Fruit fly (Drosophila melanogaster) whole organism, wandering third instar larva: Measurements from ENCODE around the gene Nct.
A peak's percentile ranks its signal among the peaks of the same experiment; 100 is the strongest.

ENCODE experiments used
- CG32264 ChIP-seq: fragments of 200-800 bp; sonication (Bioruptor generic); optimal IDR thresholded peaks from 2 replicates; lab custom pipeline; 2016; ENCODE audit warnings: missing biosample characterization, missing genetic modification characterization
- CG9705 ChIP-seq: fragments of 200-800 bp; sonication (Bioruptor generic); optimal IDR thresholded peaks from 2 replicates; lab custom pipeline; 2018; ENCODE audit warnings: missing biosample characterization, mild to moderate bottlenecking, missing genetic modification characterization
- CrebA ChIP-seq: fragments of 200-800 bp; sonication (Bioruptor generic); optimal IDR thresholded peaks from 2 replicates; lab custom pipeline; 2016; ENCODE audit warnings: missing biosample characterization, mild to moderate bottlenecking, missing genetic modification characterization, borderline replicate concordance
- Dfd ChIP-seq: fragments of >200 bp; optimal IDR thresholded peaks from 2 replicates; lab custom pipeline; 2017; ENCODE audit warnings: missing biosample characterization, missing genetic modification characterization
- GATAd ChIP-seq: sonication (Bioruptor generic); optimal IDR thresholded peaks from 2 replicates; lab custom pipeline; 2016; ENCODE audit warnings: missing biosample characterization, missing genetic modification characterization
- HLH106 ChIP-seq: fragments of 200-800 bp; optimal IDR thresholded peaks from 3 replicates; lab custom pipeline; 2019; ENCODE audit warnings: missing biosample characterization, mild to moderate bottlenecking, missing genetic modification characterization, moderate library complexity
- Hnf4 ChIP-seq: fragments of 200-800 bp; sonication (Bioruptor generic); optimal IDR thresholded peaks from 2 replicates; lab custom pipeline; 2016; ENCODE audit warnings: missing biosample characterization, mild to moderate bottlenecking, missing genetic modification characterization
- Hr78 ChIP-seq: fragments of >200 bp; optimal IDR thresholded peaks from 2 replicates; lab custom pipeline; 2017; ENCODE audit warnings: missing biosample characterization, missing genetic modification characterization
- Hr83 ChIP-seq: fragments of 200-300 bp; sonication (Bioruptor generic); optimal IDR thresholded peaks from 2 replicates; lab custom pipeline; 2016; ENCODE audit warnings: missing biosample characterization, mild to moderate bottlenecking, missing genetic modification characterization, moderate library complexity; ENCODE audit not compliant: poor library complexity, severe bottlenecking
- Jra ChIP-seq: sonication (Bioruptor generic); optimal IDR thresholded peaks from 2 replicates; lab custom pipeline; 2016; ENCODE audit warnings: missing biosample characterization, missing genetic modification characterization
- Mio ChIP-seq: sonication (Bioruptor generic); optimal IDR thresholded peaks from 2 replicates; lab custom pipeline; 2016; ENCODE audit warnings: missing biosample characterization, missing genetic modification characterization
- Myc ChIP-seq: fragments of >200 bp; optimal IDR thresholded peaks from 2 replicates; lab custom pipeline; 2017
- N ChIP-seq: fragments of >200 bp; optimal IDR thresholded peaks from 2 replicates; lab custom pipeline; 2018; ENCODE audit warnings: missing biosample characterization, missing external identifiers, missing genetic modification characterization
- OdsH ChIP-seq: fragments of 200-800 bp; sonication (Bioruptor generic); optimal IDR thresholded peaks from 2 replicates; lab custom pipeline; 2016; ENCODE audit warnings: missing biosample characterization, mild to moderate bottlenecking, missing genetic modification characterization
- Rel ChIP-seq, 2 experiments: fragments of 200-800 bp; sonication (Bioruptor generic) in 1 of 2; optimal IDR thresholded peaks; 2 replicates in 1 of 2; 3 replicates in 1 of 2; lab custom pipeline; 2016 to 2019; ENCODE audit warnings: mild to moderate bottlenecking in 2 of 2, missing biosample characterization in 2 of 2, missing genetic modification characterization in 2 of 2, moderate library complexity in 1 of 2
- Sp1 ChIP-seq: fragments of 200-800 bp; sonication (Bioruptor generic); optimal IDR thresholded peaks from 3 replicates; lab custom pipeline; 2019; ENCODE audit warnings: missing biosample characterization, mild to moderate bottlenecking, missing genetic modification characterization, moderate library complexity
- Vsx2 ChIP-seq: fragments of 200-300, 225-300 bp; sonication (Bioruptor generic); optimal IDR thresholded peaks from 2 replicates; lab custom pipeline; 2018; ENCODE audit warnings: missing biosample characterization, missing genetic modification characterization; ENCODE audit not compliant: partially characterized antibody
- br ChIP-seq: fragments of 200-800 bp; sonication (Bioruptor generic); optimal IDR thresholded peaks from 2 replicates; lab custom pipeline; 2016; ENCODE audit warnings: missing biosample characterization, missing genetic modification characterization
- brk ChIP-seq: fragments of 200-800 bp; sonication (Bioruptor generic); optimal IDR thresholded peaks from 2 replicates; lab custom pipeline; 2016; ENCODE audit warnings: missing biosample characterization, mild to moderate bottlenecking, missing genetic modification characterization
- dl ChIP-seq, 2 experiments: fragments of 175-275, 200-275 bp in 1 of 2; fragments of 200-275 bp in 1 of 2; sonication (Bioruptor generic); optimal IDR thresholded peaks; lab custom pipeline; 2018; ENCODE audit warnings: mild to moderate bottlenecking in 2 of 2, missing biosample characterization in 2 of 2, missing genetic modification characterization in 2 of 2, moderate library complexity in 2 of 2; ENCODE audit not compliant: partially characterized antibody in 2 of 2, insufficient read depth in 1 of 2
- dmrt93B ChIP-seq: fragments of 200-800 bp; sonication (Bioruptor generic); optimal IDR thresholded peaks from 2 replicates; lab custom pipeline; 2018; ENCODE audit warnings: missing biosample characterization, mild to moderate bottlenecking, missing genetic modification characterization
- dsf ChIP-seq: sonication (Bioruptor generic); optimal IDR thresholded peaks from 2 replicates; lab custom pipeline; 2016; ENCODE audit warnings: missing biosample characterization, missing genetic modification characterization, borderline replicate concordance
- ey ChIP-seq: fragments of 200-800 bp; sonication (Bioruptor generic); optimal IDR thresholded peaks from 2 replicates; lab custom pipeline; 2016; ENCODE audit warnings: missing biosample characterization, missing genetic modification characterization
- foxo ChIP-seq, 2 experiments: fragments of 200-800 bp; sonication (Bioruptor generic); optimal IDR thresholded peaks; 2 replicates in 1 of 2; 3 replicates in 1 of 2; lab custom pipeline; 2016 to 2017; ENCODE audit warnings: missing biosample characterization in 2 of 2, missing genetic modification characterization in 2 of 2
- fru ChIP-seq: fragments of 200-800 bp; sonication (Bioruptor generic); optimal IDR thresholded peaks from 3 replicates; lab custom pipeline; 2016; ENCODE audit warnings: missing biosample characterization, mild to moderate bottlenecking, missing genetic modification characterization
- h ChIP-seq: fragments of 200-800 bp; sonication (Bioruptor generic); optimal IDR thresholded peaks from 3 replicates; lab custom pipeline; 2016; ENCODE audit warnings: missing biosample characterization, mild to moderate bottlenecking, missing genetic modification characterization
- jim ChIP-seq: fragments of 175-275, 200-325 bp; sonication (Bioruptor generic); optimal IDR thresholded peaks from 2 replicates; lab custom pipeline; 2016; ENCODE audit warnings: missing biosample characterization, mild to moderate bottlenecking, missing genetic modification characterization
- lola ChIP-seq: fragments of >200 bp; optimal IDR thresholded peaks from 2 replicates; lab custom pipeline; 2017; ENCODE audit warnings: missing biosample characterization, missing genetic modification characterization
- pan ChIP-seq: fragments of >200 bp; optimal IDR thresholded peaks from 2 replicates; lab custom pipeline; 2017
- psq ChIP-seq: fragments of 200-800 bp; sonication (Bioruptor generic); optimal IDR thresholded peaks from 3 replicates; lab custom pipeline; 2017; ENCODE audit warnings: missing biosample characterization, mild to moderate bottlenecking, missing genetic modification characterization, moderate library complexity
- rgr ChIP-seq: fragments of 200-800 bp; sonication (Bioruptor generic); optimal IDR thresholded peaks from 3 replicates; lab custom pipeline; 2016; ENCODE audit warnings: missing biosample characterization, mild to moderate bottlenecking, missing genetic modification characterization
- sage ChIP-seq: fragments of 200-800 bp; sonication (Bioruptor generic); optimal IDR thresholded peaks from 2 replicates; lab custom pipeline; 2016; ENCODE audit warnings: missing biosample characterization, mild to moderate bottlenecking, missing genetic modification characterization
- sv ChIP-seq: fragments of 200-800 bp; sonication (Bioruptor generic); optimal IDR thresholded peaks from 3 replicates; lab custom pipeline; 2016; ENCODE audit warnings: missing biosample characterization, missing genetic modification characterization
- tai ChIP-seq: sonication (Bioruptor generic); optimal IDR thresholded peaks from 2 replicates; lab custom pipeline; 2016; ENCODE audit warnings: missing biosample characterization, missing genetic modification characterization
- usp ChIP-seq: fragments of >200 bp; optimal IDR thresholded peaks from 2 replicates; lab custom pipeline; 2017; ENCODE audit warnings: missing biosample characterization, missing genetic modification characterization
- woc ChIP-seq: sonication (Bioruptor generic); optimal IDR thresholded peaks from 2 replicates; lab custom pipeline; 2016; ENCODE audit warnings: missing biosample characterization, mild to moderate bottlenecking, missing genetic modification characterization

Gene Nct

DNA sequence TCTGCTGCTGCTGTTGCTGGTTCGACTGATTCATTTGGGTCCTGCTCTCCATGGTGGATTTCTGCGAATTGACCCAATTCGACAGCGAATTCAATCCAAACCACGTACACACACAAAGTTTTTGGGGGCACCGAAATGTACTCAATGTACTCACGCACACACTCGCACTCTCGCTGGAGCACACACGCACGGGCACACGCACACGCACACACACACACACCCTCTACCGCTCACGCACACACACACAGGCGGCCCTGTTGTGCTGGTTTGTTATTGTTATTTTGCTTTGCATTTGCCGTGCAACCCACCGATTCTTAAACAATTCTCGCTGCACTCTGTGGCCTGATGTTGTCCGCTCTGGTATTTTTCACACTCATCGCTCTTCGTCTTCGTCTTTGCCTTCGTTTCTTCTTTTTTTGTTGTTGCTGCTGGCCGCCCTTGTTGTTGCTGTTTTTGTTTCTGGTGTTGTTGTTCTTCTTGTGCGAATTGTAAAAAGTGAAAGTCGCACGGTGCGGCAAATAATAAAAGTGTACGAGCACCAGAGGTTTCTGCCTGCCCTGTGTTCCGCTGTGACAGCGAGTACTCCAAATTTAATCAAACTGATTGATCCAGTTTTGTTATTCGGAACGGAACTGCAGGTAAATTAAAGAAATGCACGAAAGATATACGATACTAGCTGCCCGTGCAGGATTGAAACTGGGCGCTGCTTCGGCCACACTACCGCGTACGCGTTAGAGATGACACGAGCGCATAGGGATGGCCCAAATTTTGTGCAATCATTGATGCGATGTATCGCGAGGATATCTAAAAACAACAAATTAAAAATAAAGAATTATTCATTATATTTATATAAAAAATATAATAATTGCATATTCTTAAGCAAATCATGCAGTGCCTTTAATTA, 24.8 kb downstream of the Nct start, which contains the start of gene CG3744:
CG3744 (minus strand) TSS at position 716 of the 904 bp plus-strand sequence.
- TF ChIP-seq Hr83 (GFP tag; lab: Kevin White, UChicago), result peak; percentile 96
- peak; percentile 68 for TF ChIP-seq ey (GFP tag; lab: Kevin White, UChicago)
- peak; percentile 70 for TF ChIP-seq N (GFP tag; lab: Kevin White, UChicago)
- peak; percentile 81 for TF ChIP-seq rgr
- TF ChIP-seq OdsH, result peak; percentile 61
- no peak for TF ChIP-seq Hr78 (GFP tag; lab: Kevin White, UChicago)
- no peak for TF ChIP-seq brk
- no peak for TF ChIP-seq tai (GFP tag; lab: Kevin White, UChicago)
- TF ChIP-seq CrebA (GFP tag; lab: Kevin White, UChicago), result no peak
- peak; percentile 90 for TF ChIP-seq HLH106 (tag; lab: Kevin White, UChicago)
- TF ChIP-seq woc, result peak; percentile 88
- no peak for TF ChIP-seq lola
- TF ChIP-seq GATAd (GFP tag; lab: Kevin White, UChicago), result peak; percentile 53
- no peak for TF ChIP-seq usp (GFP tag; lab: Kevin White, UChicago)
- TF ChIP-seq foxo (GFP tag; optimal IDR thresholded peaks at IDR 0.05; lab: Kevin White, UChicago), result peak in 1 of 2 experiments; percentile 87
- TF ChIP-seq Sp1 (GFP tag; lab: Kevin White, UChicago), result peak; percentile 81
- no peak for TF ChIP-seq Vsx2 (GFP tag; lab: Kevin White, UChicago)
- TF ChIP-seq jim (GFP tag; lab: Kevin White, UChicago), result peak; percentile 54
- peak; percentile 72 for TF ChIP-seq psq (GFP tag; lab: Kevin White, UChicago)
- TF ChIP-seq Hnf4 (GFP tag; lab: Kevin White, UChicago), result no peak
- no peak for TF ChIP-seq Dfd
- peak; percentile 59 for TF ChIP-seq fru (GFP tag; lab: Kevin White, UChicago)
- no peak for TF ChIP-seq Mio (GFP tag; lab: Kevin White, UChicago)
- peak; percentile 84 for TF ChIP-seq CG9705 (GFP tag; lab: Kevin White, UChicago)
- TF ChIP-seq sage, result no peak
- peak; percentile 78 for TF ChIP-seq h
- TF ChIP-seq Myc, result no peak
- TF ChIP-seq sv (GFP tag; lab: Kevin White, UChicago), result peak; percentile 86
- peak; percentile 78 for TF ChIP-seq dmrt93B
- TF ChIP-seq Jra (GFP tag; lab: Kevin White, UChicago), result no peak
- no peak for TF ChIP-seq CG32264
- peak; percentile 57 for TF ChIP-seq br (GFP tag; lab: Kevin White, UChicago)

DNA sequence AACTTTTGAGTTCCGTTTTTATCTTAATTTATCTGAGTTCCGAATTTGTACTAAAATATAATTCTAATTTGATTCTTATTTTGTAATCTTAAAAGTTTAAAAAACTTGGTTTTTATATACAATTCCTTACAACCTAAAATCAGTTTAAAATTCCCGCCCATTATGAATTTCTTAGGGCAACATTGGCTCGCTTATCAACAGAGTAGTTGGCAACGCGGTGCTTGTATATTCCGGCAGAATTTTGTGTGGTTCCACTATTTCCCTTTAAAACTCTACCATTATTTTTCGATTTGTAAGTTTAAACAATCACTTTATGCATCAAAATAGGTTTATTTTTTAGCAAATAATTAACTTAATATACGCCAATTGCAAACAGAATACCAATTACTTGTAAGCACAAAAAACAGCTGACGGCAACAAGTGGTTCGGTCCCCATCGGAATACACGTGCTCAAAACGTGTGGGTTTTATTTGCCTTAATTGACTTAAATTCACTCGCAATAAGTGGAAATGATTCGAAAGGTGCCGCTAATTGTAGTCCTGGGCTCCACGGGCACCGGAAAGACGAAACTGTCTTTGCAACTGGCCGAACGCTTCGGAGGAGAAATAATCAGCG, 25.5 kb downstream of the Nct start, which contains the start of the genes CG11089 and CG31381:
CG11089 (plus strand) TSS at position 203 of the 615 bp plus-strand sequence.
CG31381 (plus strand) TSS at position 203 of the 615 bp plus-strand sequence.
- TF ChIP-seq CG9705 (GFP tag; lab: Kevin White, UChicago), result no peak
- TF ChIP-seq OdsH, result no peak
- TF ChIP-seq pan (lab: Kevin White, UChicago), result no peak
- no peak for TF ChIP-seq Rel (GFP tag; optimal IDR thresholded peaks at IDR 0.05; lab: Kevin White, UChicago)
- TF ChIP-seq Rel (tag; optimal IDR thresholded peaks at IDR 0.05; lab: Kevin White, UChicago), result peak; percentile 99
- peak; percentile 54 for TF ChIP-seq Myc
- TF ChIP-seq Hr78 (GFP tag; lab: Kevin White, UChicago), result no peak
- TF ChIP-seq lola, result no peak

DNA sequence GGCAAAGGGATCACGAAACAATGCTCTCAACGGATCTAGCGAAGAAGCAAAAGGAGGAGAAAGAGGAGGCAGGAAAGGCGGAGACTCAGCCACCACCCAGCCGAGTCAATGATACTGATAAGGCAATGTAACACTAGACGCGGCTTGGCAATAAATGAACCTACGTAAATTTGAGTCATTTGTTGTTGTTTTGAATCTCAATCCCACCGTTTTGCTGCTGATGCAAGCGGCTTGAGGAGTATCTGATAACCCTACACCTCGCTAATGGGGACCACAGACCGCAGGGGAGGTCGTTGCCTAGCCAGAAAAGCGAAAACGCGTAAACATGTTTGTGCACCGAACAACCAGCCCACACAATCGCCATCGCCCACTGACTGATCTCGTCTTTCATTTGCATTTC, 27.3 kb downstream of the Nct start:
- TF ChIP-seq dmrt93B (no peak), dl (GFP tag; optimal IDR thresholded peaks at IDR 0.05; lab: Kevin White, UChicago; ENCODE audit: insufficient read depth in 1 of 2, partially characterized antibody in 2 of 2) (no peak), dsf (GFP tag; lab: Kevin White, UChicago) (no peak), Rel (GFP tag; optimal IDR thresholded peaks at IDR 0.05; lab: Kevin White, UChicago) (no peak), Rel (tag; optimal IDR thresholded peaks at IDR 0.05; lab: Kevin White, UChicago) (peak; percentile 73), jim (GFP tag; lab: Kevin White, UChicago) (no peak), GATAd (GFP tag; lab: Kevin White, UChicago) (no peak), Dfd (no peak)
